In genomic region chrIV:17273602-17274110, ce11 we compare ENCODE assay signal across 1 worm cellular context.
TF ChIP-seq lines count a peak whose summit lies in the region.

gln-5 (minus strand) TSS chrIV:17273652.

TF ChIP-seq in whole organism, young adult, 124 proteins besides CTCF, POLR2A, EP300 and RAD21 (continued from another document):
- no peak for TF ChIP-seq repo-1 (tag; optimal IDR thresholded peaks at IDR 0.05; lab: Kevin White, UChicago)
- TF ChIP-seq T07F8.4 (tag; optimal IDR thresholded peaks at IDR 0.05; lab: Kevin White, UChicago), result no peak
- TF ChIP-seq snpc-1.3 (tag; optimal IDR thresholded peaks at IDR 0.05; lab: Kevin White, UChicago; ENCODE audit: insufficient read depth), result peak; percentile 41
- no peak for TF ChIP-seq atf-7 (tag; optimal IDR thresholded peaks at IDR 0.05; lab: Kevin White, UChicago)
- TF ChIP-seq rec-8 (tag; optimal IDR thresholded peaks at IDR 0.05; lab: Kevin White, UChicago), result no peak
- no peak for TF ChIP-seq him-1 (tag; optimal IDR thresholded peaks at IDR 0.05; lab: Kevin White, UChicago)
- no peak for TF ChIP-seq nhr-120 (GFP tag; IDR thresholded peaks at IDR 0.05; lab: Robert Waterston, UW)
- TF ChIP-seq bed-1 (GFP tag; IDR thresholded peaks at IDR 0.05; lab: Robert Waterston, UW), result no peak
- no peak for TF ChIP-seq aptf-3 (GFP tag; IDR thresholded peaks at IDR 0.05; lab: Robert Waterston, UW)
- TF ChIP-seq madf-3 (GFP tag; IDR thresholded peaks at IDR 0.05; lab: Robert Waterston, UW), result peak; percentile 96
- peak; percentile 27; the same call in 1 of the 2 replicates for TF ChIP-seq nfyb-1 (GFP tag; IDR thresholded peaks at IDR 0.05; lab: Robert Waterston, UW)
- TF ChIP-seq F57C9.4 (tag; optimal IDR thresholded peaks at IDR 0.05; lab: Kevin White, UChicago), result no peak
- no peak for TF ChIP-seq gei-17 (GFP tag; optimal IDR thresholded peaks at IDR 0.05; lab: Kevin White, UChicago)
- TF ChIP-seq ztf-18 (tag; optimal IDR thresholded peaks at IDR 0.05; lab: Kevin White, UChicago), result no peak
- no peak for TF ChIP-seq nhr-27 (tag; optimal IDR thresholded peaks at IDR 0.05; lab: Kevin White, UChicago)
- TF ChIP-seq unc-130 (GFP tag; optimal IDR thresholded peaks at IDR 0.05; lab: Kevin White, UChicago), result no peak
- peak; percentile 37; the same call in 1 of the 2 replicates for TF ChIP-seq mcd-1 (GFP tag; IDR thresholded peaks at IDR 0.05; lab: Robert Waterston, UW)
- peak; percentile 71 for TF ChIP-seq lsl-1 (GFP tag; optimal IDR thresholded peaks at IDR 0.05; lab: Kevin White, UChicago)
- no peak for TF ChIP-seq Y67H2A.10 (GFP tag; conservative IDR thresholded peaks at IDR 0.05; lab: Robert Waterston, UW)
- TF ChIP-seq pbrm-1 (GFP tag; IDR thresholded peaks at IDR 0.05; lab: Robert Waterston, UW), result no peak
- TF ChIP-seq K11D2.4 (GFP tag; IDR thresholded peaks at IDR 0.05; lab: Robert Waterston, UW), result no peak
- no peak for TF ChIP-seq mxl-1 (tag; optimal IDR thresholded peaks at IDR 0.05; lab: Kevin White, UChicago)
- peak; percentile 95 for TF ChIP-seq hsf-1 (GFP tag; IDR thresholded peaks at IDR 0.05; lab: Robert Waterston, UW)
- no peak for TF ChIP-seq ztf-3 (GFP tag; optimal IDR thresholded peaks at IDR 0.05; lab: Kevin White, UChicago)
- peak; percentile 77 for TF ChIP-seq rcor-1 (GFP tag; IDR thresholded peaks at IDR 0.05; lab: Robert Waterston, UW)
- peak; percentile 97 for TF ChIP-seq efl-1 (GFP tag; optimal IDR thresholded peaks at IDR 0.05; lab: Kevin White, UChicago)
- no peak for TF ChIP-seq egrh-3 (GFP tag; IDR thresholded peaks at IDR 0.05; lab: Robert Waterston, UW)
